Fruit fly (Drosophila melanogaster) whole organism, embryonic: Measurements from ENCODE around the gene CG6048.

Experiments used
- Bdp1 ChIP-seq: fragments of 200-800 bp; sonication (Bioruptor generic); optimal IDR thresholded peaks from 3 replicates; lab custom pipeline; 2016; ENCODE audit warnings: missing biosample characterization, missing genetic modification characterization
- Bgb ChIP-seq: fragments of 200-800 bp; sonication (Bioruptor generic); IDR thresholded peaks from 2 replicates; pipeline ENCODE4 v1.3.6; 2022; ENCODE audit warnings: missing biosample characterization, missing genetic modification characterization; ENCODE audit not compliant: partially characterized antibody
- CG10209 ChIP-seq: fragments of 200-800 bp; sonication (Bioruptor generic); optimal IDR thresholded peaks from 3 replicates; lab custom pipeline; 2017; ENCODE audit warnings: missing biosample characterization, mild to moderate bottlenecking, missing genetic modification characterization, missing genetic modification reagents
- CG10366 ChIP-seq: fragments of 200-800 bp; sonication (Bioruptor generic); IDR thresholded peaks from 2 replicates; pipeline ENCODE4 v1.3.6; 2022; ENCODE audit warnings: missing biosample characterization, missing genetic modification characterization
- CG10654 ChIP-seq: fragments of 200-800 bp; sonication (Bioruptor generic); optimal IDR thresholded peaks from 2 replicates; lab custom pipeline; 2016; ENCODE audit warnings: missing biosample characterization, missing genetic modification characterization
- CG10979 ChIP-seq: fragments of 200-800 bp; sonication (Bioruptor generic); optimal IDR thresholded peaks from 2 replicates; lab custom pipeline; 2018; ENCODE audit warnings: missing biosample characterization, mild to moderate bottlenecking, missing genetic modification characterization, moderate library complexity
- CG11560 ChIP-seq: fragments of 200-800 bp; sonication (Bioruptor generic); IDR thresholded peaks from 3 replicates; pipeline ENCODE4 v1.3.6; 2022; ENCODE audit warnings: missing biosample characterization, missing genetic modification characterization
- CG11695 ChIP-seq: fragments of 200-800 bp; sonication (Bioruptor generic); IDR thresholded peaks from 3 replicates; pipeline ENCODE4 v1.3.6; 2022; ENCODE audit warnings: missing biosample characterization, missing genetic modification characterization
- CG12155 ChIP-seq: fragments of 200-800 bp; sonication (Bioruptor generic); optimal IDR thresholded peaks from 3 replicates; lab custom pipeline; 2016; ENCODE audit warnings: missing biosample characterization, missing genetic modification characterization
- CG12391 ChIP-seq: fragments of 200-800 bp; sonication (Bioruptor generic); optimal IDR thresholded peaks from 3 replicates; lab custom pipeline; 2018; ENCODE audit warnings: missing biosample characterization, mild to moderate bottlenecking, missing genetic modification characterization, moderate library complexity
- CG13424 ChIP-seq: fragments of 200-800 bp; sonication (Bioruptor generic); optimal IDR thresholded peaks from 2 replicates; lab custom pipeline; 2019; ENCODE audit warnings: missing biosample characterization, mild to moderate bottlenecking, missing genetic modification characterization, moderate library complexity
- CG14050 ChIP-seq: fragments of 200-800 bp; sonication (Bioruptor generic); IDR thresholded peaks from 3 replicates; pipeline ENCODE4 v1.3.6; 2022; ENCODE audit warnings: missing biosample characterization, missing genetic modification characterization
- CG14667 ChIP-seq: fragments of 200-800 bp; sonication (Bioruptor generic); IDR thresholded peaks from 2 replicates; pipeline ENCODE4 v1.3.6; 2022; ENCODE audit warnings: missing biosample characterization, missing genetic modification characterization
- CG15601 ChIP-seq: fragments of 200-800 bp; sonication (Bioruptor generic); optimal IDR thresholded peaks from 3 replicates; lab custom pipeline; 2019; ENCODE audit warnings: missing biosample characterization, mild to moderate bottlenecking, missing genetic modification characterization, moderate library complexity
- CG17328 ChIP-seq: fragments of 200-800 bp; sonication (Bioruptor generic); IDR thresholded peaks from 2 replicates; pipeline ENCODE4 v1.3.6; 2022; ENCODE audit warnings: missing biosample characterization, missing genetic modification characterization
- CG17912 ChIP-seq: fragments of 200-800 bp; sonication (Bioruptor generic); optimal IDR thresholded peaks from 2 replicates; lab custom pipeline; 2018; ENCODE audit warnings: missing biosample characterization, mild to moderate bottlenecking, missing genetic modification characterization
- CG18619 ChIP-seq: fragments of 200-800 bp; sonication (Bioruptor generic); optimal IDR thresholded peaks from 3 replicates; lab custom pipeline; 2017; ENCODE audit warnings: missing biosample characterization, mild to moderate bottlenecking, missing genetic modification characterization
- CG18764 ChIP-seq: fragments of 200-800 bp; sonication (Bioruptor generic); optimal IDR thresholded peaks from 3 replicates; lab custom pipeline; 2016; ENCODE audit warnings: missing biosample characterization, missing genetic modification characterization
- CG4282 ChIP-seq: fragments of 200-800 bp; sonication (Bioruptor generic); optimal IDR thresholded peaks from 2 replicates; lab custom pipeline; 2016; ENCODE audit warnings: missing biosample characterization, missing genetic modification characterization
- CG4707 ChIP-seq: fragments of 200-800 bp; sonication (Bioruptor generic); optimal IDR thresholded peaks from 2 replicates; lab custom pipeline; 2018; ENCODE audit warnings: missing biosample characterization, mild to moderate bottlenecking, missing genetic modification characterization, moderate library complexity
- CG4820 ChIP-seq: fragments of 200-800 bp; sonication (Bioruptor generic); optimal IDR thresholded peaks from 3 replicates; lab custom pipeline; 2016; ENCODE audit warnings: missing biosample characterization, missing genetic modification characterization
- CG5180 ChIP-seq: fragments of 200-800 bp; sonication (Bioruptor generic); optimal IDR thresholded peaks from 3 replicates; lab custom pipeline; 2017; ENCODE audit warnings: missing biosample characterization, missing genetic modification characterization, mild to moderate bottlenecking, moderate library complexity, missing genetic modification reagents
- CG7928 ChIP-seq: fragments of 200-800 bp; sonication (Bioruptor generic); optimal IDR thresholded peaks from 2 replicates; lab custom pipeline; 2017; ENCODE audit warnings: missing biosample characterization, mild to moderate bottlenecking, missing genetic modification characterization
- CG8089 ChIP-seq: fragments of 200-800 bp; sonication (Bioruptor generic); optimal IDR thresholded peaks from 3 replicates; lab custom pipeline; 2016; ENCODE audit warnings: missing biosample characterization, missing genetic modification characterization
- CG8765 ChIP-seq: fragments of 200-800 bp; sonication (Bioruptor generic); IDR thresholded peaks from 2 replicates; pipeline ENCODE4 v1.3.6; 2022; ENCODE audit warnings: missing biosample characterization, missing genetic modification characterization
- CG9727 ChIP-seq: fragments of 200-800 bp; sonication (Bioruptor generic); optimal IDR thresholded peaks from 3 replicates; lab custom pipeline; 2017; ENCODE audit warnings: missing biosample characterization, mild to moderate bottlenecking, missing genetic modification characterization
- Camta ChIP-seq: fragments of 200-800 bp; sonication (Bioruptor generic); optimal IDR thresholded peaks from 2 replicates; lab custom pipeline; 2016; ENCODE audit warnings: missing biosample characterization, missing genetic modification characterization
- CoRest ChIP-seq: fragments of 200-800 bp; sonication (Bioruptor generic); optimal IDR thresholded peaks from 3 replicates; lab custom pipeline; 2018; ENCODE audit warnings: missing biosample characterization, mild to moderate bottlenecking, missing genetic modification characterization, moderate library complexity
- D ChIP-seq, 2 experiments: fragments of 200-800 bp in 1 of 2; fragments of >200 bp in 1 of 2; sonication (Bioruptor generic) in 1 of 2; optimal IDR thresholded peaks; 2 replicates in 1 of 2; 3 replicates in 1 of 2; lab custom pipeline; 2017; ENCODE audit warnings: mild to moderate bottlenecking in 1 of 2, missing biosample characterization in 1 of 2, missing genetic modification characterization in 1 of 2, missing genetic modification reagents in 1 of 2
- Elba2 ChIP-seq: fragments of 200-800 bp; sonication (Bioruptor generic); optimal IDR thresholded peaks from 3 replicates; lab custom pipeline; 2016; ENCODE audit warnings: missing biosample characterization, missing genetic modification characterization
- Fer1 ChIP-seq: fragments of 200-800 bp; sonication (Bioruptor generic); optimal IDR thresholded peaks from 2 replicates; lab custom pipeline; 2017; ENCODE audit warnings: missing biosample characterization, mild to moderate bottlenecking, missing genetic modification characterization
- Gsc ChIP-seq: fragments of 200-800 bp; sonication (Bioruptor generic); IDR thresholded peaks from 2 replicates; pipeline ENCODE4 v1.3.6; 2022; ENCODE audit warnings: missing biosample characterization, missing genetic modification characterization
- HmgD ChIP-seq: fragments of 200-800 bp; sonication (Bioruptor generic); optimal IDR thresholded peaks from 3 replicates; lab custom pipeline; 2016; ENCODE audit warnings: missing biosample characterization, missing genetic modification characterization
- Ptx1 ChIP-seq: fragments of 200-800 bp; sonication (Bioruptor generic); IDR thresholded peaks from 2 replicates; pipeline ENCODE4 v1.3.6; 2022; ENCODE audit warnings: missing biosample characterization, missing genetic modification characterization
- Xrp1 ChIP-seq: fragments of 200-800 bp; sonication (Bioruptor generic); IDR thresholded peaks from 2 replicates; pipeline ENCODE4 v1.3.6; 2022; ENCODE audit warnings: missing biosample characterization, missing genetic modification characterization
- bsh ChIP-seq, 2 experiments: fragments of 200-800 bp; sonication (Bioruptor generic); optimal IDR thresholded peaks; 2 replicates each; lab custom pipeline; 2017 to 2018; ENCODE audit warnings: mild to moderate bottlenecking in 2 of 2, missing biosample characterization in 2 of 2, missing genetic modification characterization in 2 of 2, moderate library complexity in 1 of 2
- btn ChIP-seq: fragments of 200-800 bp; sonication (Bioruptor generic); optimal IDR thresholded peaks from 2 replicates; lab custom pipeline; 2016; ENCODE audit warnings: missing biosample characterization, missing genetic modification characterization
- cato ChIP-seq: fragments of 200-800 bp; sonication (Bioruptor generic); optimal IDR thresholded peaks from 2 replicates; lab custom pipeline; 2016; ENCODE audit warnings: missing biosample characterization, missing genetic modification characterization, borderline replicate concordance
- chm ChIP-seq: fragments of 200-800 bp; sonication (Bioruptor generic); IDR thresholded peaks from 2 replicates; pipeline ENCODE4 v1.3.6; 2022; ENCODE audit warnings: missing biosample characterization, missing genetic modification characterization
- ci ChIP-seq: fragments of 200-800 bp; sonication (Bioruptor generic); IDR thresholded peaks from 3 replicates; pipeline ENCODE4 v1.3.6; 2022; ENCODE audit warnings: missing biosample characterization, missing genetic modification characterization
- dysf ChIP-seq: fragments of 200-800 bp; sonication (Bioruptor generic); IDR thresholded peaks from 3 replicates; pipeline ENCODE4 v1.3.6; 2022; ENCODE audit warnings: missing biosample characterization, missing genetic modification characterization
- fu2 ChIP-seq: fragments of 200-800 bp; sonication (Bioruptor generic); optimal IDR thresholded peaks from 2 replicates; lab custom pipeline; 2016; ENCODE audit warnings: missing biosample characterization, missing genetic modification characterization
- hth ChIP-seq: fragments of >200 bp; optimal IDR thresholded peaks from 2 replicates; lab custom pipeline; 2017; ENCODE audit warnings: inconsistent platforms
- jing ChIP-seq: fragments of 200-800 bp; sonication (Bioruptor generic); optimal IDR thresholded peaks from 2 replicates; lab custom pipeline; 2018; ENCODE audit warnings: missing biosample characterization, mild to moderate bottlenecking, missing genetic modification characterization
- luna ChIP-seq: fragments of 200-800 bp; sonication (Bioruptor generic); optimal IDR thresholded peaks from 2 replicates; lab custom pipeline; 2016; ENCODE audit warnings: missing biosample characterization, missing genetic modification characterization
- nau ChIP-seq: fragments of 200-800 bp; sonication (Bioruptor generic); optimal IDR thresholded peaks from 3 replicates; lab custom pipeline; 2017; ENCODE audit warnings: missing biosample characterization, mild to moderate bottlenecking, missing genetic modification characterization, missing genetic modification reagents
- pum ChIP-seq: fragments of 200-800 bp; sonication (Bioruptor generic); optimal IDR thresholded peaks from 2 replicates; lab custom pipeline; 2016; ENCODE audit warnings: missing biosample characterization, missing genetic modification characterization
- repo ChIP-seq: fragments of 200-800 bp; sonication (Bioruptor generic); optimal IDR thresholded peaks from 2 replicates; lab custom pipeline; 2016; ENCODE audit warnings: missing biosample characterization, missing genetic modification characterization
- schlank ChIP-seq: fragments of 200-800 bp; sonication (Bioruptor generic); optimal IDR thresholded peaks from 2 replicates; lab custom pipeline; 2018; ENCODE audit warnings: missing biosample characterization, mild to moderate bottlenecking, missing genetic modification characterization
- sob ChIP-seq: fragments of 200-800 bp; sonication (Bioruptor generic); IDR thresholded peaks from 2 replicates; pipeline ENCODE4 v1.3.6; 2022; ENCODE audit warnings: missing biosample characterization, missing genetic modification characterization
- wek ChIP-seq: fragments of 200-800 bp; sonication (Bioruptor generic); optimal IDR thresholded peaks from 3 replicates; lab custom pipeline; 2018; ENCODE audit warnings: missing biosample characterization, mild to moderate bottlenecking, missing genetic modification characterization, moderate library complexity

CG6048 gene

DNA sequence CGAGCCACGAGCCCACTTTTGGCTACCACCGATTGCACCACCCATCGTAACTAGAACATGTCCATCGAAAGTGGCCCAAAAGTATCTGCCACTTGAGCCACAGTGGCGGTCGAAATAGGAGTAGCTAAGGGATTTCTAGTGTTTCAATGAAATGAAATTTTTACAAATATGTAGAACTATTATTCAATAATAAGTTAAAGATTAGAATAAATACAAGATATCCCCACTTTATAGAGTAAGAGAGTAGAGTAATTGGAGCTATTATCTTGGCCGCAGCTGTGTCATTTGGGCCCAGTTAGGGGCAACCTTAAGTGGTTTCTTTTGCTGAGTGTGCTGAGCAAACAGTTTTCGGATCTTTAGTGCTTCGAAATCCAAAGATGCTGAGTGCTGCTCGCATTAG, 37.0 kb downstream of the CG6048 start (continued):
- no peak for TF ChIP-seq CG4282 (GFP tag; lab: Kevin White, UChicago)
- TF ChIP-seq CG18764 (GFP tag; lab: Kevin White, UChicago), result no peak
- no peak for TF ChIP-seq CG4707 (GFP tag; lab: Kevin White, UChicago)
- no peak for TF ChIP-seq Bdp1
- TF ChIP-seq CG14667, result no peak
- TF ChIP-seq Camta (GFP tag; lab: Kevin White, UChicago), result no peak
- peak; percentile 4 for TF ChIP-seq CG5180 (GFP tag; lab: Kevin White, UChicago)
- TF ChIP-seq CG18619 (GFP tag; lab: Kevin White, UChicago), result no peak
- TF ChIP-seq Elba2 (GFP tag; lab: Kevin White, UChicago), result no peak
- TF ChIP-seq CG14050, result peak; percentile 40; the same call in 2 of the 3 replicates
- no peak for TF ChIP-seq CG7928 (GFP tag; lab: Kevin White, UChicago)
- TF ChIP-seq cato (GFP tag; lab: Kevin White, UChicago), result no peak
- TF ChIP-seq CG17328 (GFP tag; lab: Robert Waterston, UW), result peak; percentile 48; the same call in 1 of the 2 replicates
- no peak for TF ChIP-seq Bgb (GFP tag; lab: Robert Waterston, UW)
- TF ChIP-seq btn (GFP tag; lab: Kevin White, UChicago), result no peak
- no peak for TF ChIP-seq fu2 (GFP tag; lab: Kevin White, UChicago)
- TF ChIP-seq Ptx1 (GFP tag; lab: Robert Waterston, UW), result peak; percentile 66
- TF ChIP-seq CG17912, result no peak
- TF ChIP-seq repo, result no peak
- TF ChIP-seq CG10209 (GFP tag; lab: Kevin White, UChicago), result peak; percentile 14
- peak; percentile 32 for TF ChIP-seq CG4820 (GFP tag; lab: Kevin White, UChicago)
- TF ChIP-seq D (optimal IDR thresholded peaks at IDR 0.05; lab: Kevin White, UChicago), result no peak
- no peak for TF ChIP-seq D (GFP tag; optimal IDR thresholded peaks at IDR 0.05; lab: Kevin White, UChicago)
- TF ChIP-seq nau (GFP tag; lab: Kevin White, UChicago), result no peak
- peak; percentile 65 for TF ChIP-seq CG10366 (GFP tag; lab: Robert Waterston, UW)
- TF ChIP-seq CG8765 (GFP tag; lab: Robert Waterston, UW), result no peak
- TF ChIP-seq CG12391, result peak; percentile 52
- peak; percentile 58 for TF ChIP-seq CG10979 (tag; lab: Kevin White, UChicago)
- TF ChIP-seq wek, result no peak
- no peak for TF ChIP-seq HmgD (GFP tag; lab: Kevin White, UChicago)
- no peak for TF ChIP-seq schlank (tag; lab: Kevin White, UChicago)
- TF ChIP-seq Fer1 (GFP tag; lab: Kevin White, UChicago), result peak; percentile 18
- no peak for TF ChIP-seq hth (lab: Kevin White, UChicago)
- peak; percentile 2 for TF ChIP-seq CG9727
- TF ChIP-seq luna, result no peak
- 0 out of 2 replicates have a peak, but pooled peaks have one; percentile 42 for TF ChIP-seq chm (GFP tag; lab: Robert Waterston, UW)
- no peak for TF ChIP-seq Gsc (GFP tag; lab: Robert Waterston, UW)
- no peak for TF ChIP-seq CG12155 (GFP tag; lab: Kevin White, UChicago)
- no peak for TF ChIP-seq CG11560
- no peak for TF ChIP-seq pum
- TF ChIP-seq CG13424 (tag; lab: Kevin White, UChicago), result peak; percentile 42
- TF ChIP-seq Xrp1 (GFP tag; lab: Robert Waterston, UW), result peak; percentile 62
- no peak for TF ChIP-seq CG8089 (GFP tag; lab: Kevin White, UChicago)
- peak; percentile 50; the same call in 2 of the 3 replicates for TF ChIP-seq dysf (GFP tag; lab: Robert Waterston, UW)
- 0 out of 2 replicates have a peak, but pooled peaks have one; percentile 9 for TF ChIP-seq sob
- peak; percentile 36 for TF ChIP-seq CoRest (tag; lab: Kevin White, UChicago)
- peak in 1 of 2 experiments; percentile 64 for TF ChIP-seq bsh (GFP tag; optimal IDR thresholded peaks at IDR 0.05; lab: Kevin White, UChicago)
- TF ChIP-seq ci (GFP tag; lab: Robert Waterston, UW), result peak; percentile 79
- TF ChIP-seq jing (GFP tag; lab: Kevin White, UChicago), result peak; percentile 7
- TF ChIP-seq CG10654 (GFP tag; lab: Kevin White, UChicago), result no peak
- TF ChIP-seq CG11695 (GFP tag; lab: Robert Waterston, UW), result peak; percentile 62; the same call in 2 of the 3 replicates
- TF ChIP-seq CG15601 (tag; lab: Kevin White, UChicago), result peak; percentile 37
